Worm (Caenorhabditis elegans): ENCODE results near the gene F49C5.11.

DNA sequence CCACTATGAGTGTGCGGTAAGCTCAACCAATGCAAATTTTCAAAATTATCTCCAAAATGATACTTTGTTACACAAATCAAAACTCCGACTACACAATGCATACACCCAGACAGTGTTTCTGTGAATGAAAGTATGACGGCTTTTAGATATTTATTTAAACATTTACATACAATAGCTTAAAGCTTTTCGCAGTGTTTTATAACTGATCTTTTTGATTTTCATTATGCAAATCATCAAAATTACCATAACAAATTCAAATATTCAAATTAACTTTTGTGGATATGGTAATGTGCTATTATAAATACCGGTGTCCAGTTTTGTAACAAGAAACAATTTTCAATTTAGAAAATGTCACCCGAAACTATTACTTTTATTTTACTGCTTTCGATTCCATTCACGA lies 9.3 kb upstream of the F49C5.11 start, which contains the start of the genes F49C5.5 and F49C5.10:
- TF ChIP-seq ztf-29 (GFP tag; IDR thresholded peaks at IDR 0.05) (no peak), flt-1 (GFP tag; IDR thresholded peaks at IDR 0.05) (no peak), ref-1 (GFP tag; conservative IDR thresholded peaks at IDR 0.05) (no peak)
